Fruit fly (Drosophila melanogaster) whole organism, embryonic: ENCODE results near the gene CG9643.

Experiments used
- Aef1 ChIP-seq: fragments of 200-800 bp; sonication (Bioruptor generic); IDR thresholded peaks from 3 replicates; pipeline ENCODE4 v1.3.6; 2022; ENCODE audit warnings: missing biosample characterization, missing genetic modification characterization
- Asciz ChIP-seq: fragments of 200-800 bp; sonication (Bioruptor generic); optimal IDR thresholded peaks from 2 replicates; lab custom pipeline; 2017; ENCODE audit warnings: missing biosample characterization, mild to moderate bottlenecking, missing genetic modification characterization, missing genetic modification reagents
- Bgb ChIP-seq: fragments of 200-800 bp; sonication (Bioruptor generic); IDR thresholded peaks from 2 replicates; pipeline ENCODE4 v1.3.6; 2022; ENCODE audit warnings: missing biosample characterization, missing genetic modification characterization; ENCODE audit not compliant: partially characterized antibody
- CG10147 ChIP-seq: fragments of 200-800 bp; sonication (Bioruptor generic); optimal IDR thresholded peaks from 2 replicates; lab custom pipeline; 2019; ENCODE audit warnings: missing biosample characterization, mild to moderate bottlenecking, missing genetic modification characterization, moderate library complexity
- CG10366 ChIP-seq: fragments of 200-800 bp; sonication (Bioruptor generic); IDR thresholded peaks from 2 replicates; pipeline ENCODE4 v1.3.6; 2022; ENCODE audit warnings: missing biosample characterization, missing genetic modification characterization
- CG11695 ChIP-seq: fragments of 200-800 bp; sonication (Bioruptor generic); IDR thresholded peaks from 3 replicates; pipeline ENCODE4 v1.3.6; 2022; ENCODE audit warnings: missing biosample characterization, missing genetic modification characterization
- CG14860 ChIP-seq: fragments of 200-800 bp; sonication (Bioruptor generic); IDR thresholded peaks from 3 replicates; pipeline ENCODE4 v1.3.6; 2022; ENCODE audit warnings: missing biosample characterization, missing genetic modification characterization; ENCODE audit not compliant: partially characterized antibody
- CG16863 ChIP-seq: fragments of 200-800 bp; sonication (Bioruptor generic); optimal IDR thresholded peaks from 3 replicates; lab custom pipeline; 2016; ENCODE audit warnings: missing biosample characterization, missing genetic modification characterization
- CG2116 ChIP-seq: fragments of 200-800 bp; sonication (Bioruptor generic); optimal IDR thresholded peaks from 3 replicates; lab custom pipeline; 2018; ENCODE audit warnings: missing biosample characterization, mild to moderate bottlenecking, missing genetic modification characterization
- CG2875 ChIP-seq: fragments of 200-800 bp; sonication (Bioruptor generic); optimal IDR thresholded peaks from 2 replicates; lab custom pipeline; 2017; ENCODE audit warnings: missing biosample characterization, mild to moderate bottlenecking, missing genetic modification characterization, missing genetic modification reagents
- CG31224 ChIP-seq: fragments of 200-800 bp; sonication (Bioruptor generic); IDR thresholded peaks from 2 replicates; pipeline ENCODE4 v1.3.6; 2022; ENCODE audit warnings: missing biosample characterization, missing genetic modification characterization
- CG33557 ChIP-seq: fragments of 200-800 bp; sonication (Bioruptor generic); optimal IDR thresholded peaks from 2 replicates; lab custom pipeline; 2019; ENCODE audit warnings: missing biosample characterization, mild to moderate bottlenecking, missing genetic modification characterization, moderate library complexity
- CG3726 ChIP-seq: fragments of 200-800 bp; sonication (Bioruptor generic); IDR thresholded peaks from 3 replicates; pipeline ENCODE4, ENCODE4 v1.3.6; 2022; ENCODE audit warnings: missing biosample characterization, missing genetic modification characterization
- CG5180 ChIP-seq: fragments of 200-800 bp; sonication (Bioruptor generic); optimal IDR thresholded peaks from 3 replicates; lab custom pipeline; 2017; ENCODE audit warnings: missing biosample characterization, missing genetic modification characterization, mild to moderate bottlenecking, moderate library complexity, missing genetic modification reagents
- CG6272 ChIP-seq: fragments of 200-800 bp; sonication (Bioruptor generic); IDR thresholded peaks from 2 replicates; pipeline ENCODE4 v1.3.6; 2022; ENCODE audit warnings: missing biosample characterization, missing genetic modification characterization
- CG6689 ChIP-seq: fragments of 200-800 bp; sonication (Bioruptor generic); IDR thresholded peaks from 2 replicates; pipeline ENCODE4 v1.3.6; 2022; ENCODE audit warnings: missing biosample characterization, missing genetic modification characterization
- CG7372 ChIP-seq: fragments of 200-800 bp; sonication (Bioruptor generic); IDR thresholded peaks from 2 replicates; pipeline ENCODE4 v1.3.6; 2022; ENCODE audit warnings: missing biosample characterization, missing genetic modification characterization
- CG8089 ChIP-seq: fragments of 200-800 bp; sonication (Bioruptor generic); optimal IDR thresholded peaks from 3 replicates; lab custom pipeline; 2016; ENCODE audit warnings: missing biosample characterization, missing genetic modification characterization
- CG9932 ChIP-seq: fragments of 200-800 bp; sonication (Bioruptor generic); IDR thresholded peaks from 2 replicates; pipeline ENCODE4 v1.3.6; 2022; ENCODE audit warnings: missing biosample characterization, missing genetic modification characterization
- Dek ChIP-seq: fragments of 200-800 bp; sonication (Bioruptor generic); optimal IDR thresholded peaks from 3 replicates; lab custom pipeline; 2019; ENCODE audit warnings: missing biosample characterization, mild to moderate bottlenecking, missing genetic modification characterization, moderate library complexity
- Dll ChIP-seq: fragments of 200-800 bp; sonication (Bioruptor generic); IDR thresholded peaks from 4 replicates; pipeline ENCODE4 v1.3.6; 2022; ENCODE audit warnings: missing biosample characterization, missing genetic modification characterization; ENCODE audit not compliant: partially characterized antibody
- Dp ChIP-seq: fragments of 200-800 bp; sonication (Bioruptor generic); optimal IDR thresholded peaks from 2 replicates; lab custom pipeline; 2018; ENCODE audit warnings: missing biosample characterization, mild to moderate bottlenecking, missing genetic modification characterization, moderate library complexity
- Fer3 ChIP-seq: fragments of 200-800 bp; sonication (Bioruptor generic); optimal IDR thresholded peaks from 2 replicates; lab custom pipeline; 2018; ENCODE audit warnings: missing biosample characterization, mild to moderate bottlenecking, missing genetic modification characterization, moderate library complexity
- Hmr ChIP-seq: fragments of 200-800 bp; sonication (Bioruptor generic); optimal IDR thresholded peaks from 3 replicates; lab custom pipeline; 2017; ENCODE audit warnings: mild to moderate bottlenecking, missing biosample characterization, missing genetic modification reagents, missing genetic modification characterization
- Lhr ChIP-seq: fragments of 200-800 bp; sonication (Bioruptor generic); optimal IDR thresholded peaks from 3 replicates; lab custom pipeline; 2017; ENCODE audit warnings: mild to moderate bottlenecking, missing biosample characterization, missing genetic modification reagents, missing genetic modification characterization
- Med ChIP-seq: fragments of 200-800 bp; sonication (Bioruptor generic); peaks from one replicate; lab custom pipeline; 2016; ENCODE audit warnings: missing biosample characterization, missing genetic modification characterization, mild to moderate bottlenecking, inconsistent platforms, moderate library complexity
- Sin3A ChIP-seq: fragments of >200 bp; optimal IDR thresholded peaks from 2 replicates; lab custom pipeline; 2018
- Spps ChIP-seq: fragments of 200-800 bp; sonication (Bioruptor generic); optimal IDR thresholded peaks from 2 replicates; lab custom pipeline; 2018; ENCODE audit warnings: missing biosample characterization, mild to moderate bottlenecking, missing genetic modification characterization
- Sry-β ChIP-seq: fragments of 200-800 bp; sonication (Bioruptor generic); optimal IDR thresholded peaks from 2 replicates; lab custom pipeline; 2018; ENCODE audit warnings: missing biosample characterization, mild to moderate bottlenecking, missing genetic modification characterization, moderate library complexity
- Taf1 ChIP-seq: fragments of 200-800 bp; sonication (Bioruptor generic); IDR thresholded peaks from 2 replicates; pipeline ENCODE4 v1.3.6; 2022; ENCODE audit warnings: missing biosample characterization, missing genetic modification characterization
- amos ChIP-seq: fragments of 200-800 bp; sonication (Bioruptor generic); IDR thresholded peaks from 2 replicates; pipeline ENCODE4 v1.3.6; 2022; ENCODE audit warnings: missing biosample characterization, missing genetic modification characterization; ENCODE audit not compliant: partially characterized antibody
- az2 ChIP-seq: fragments of 200-800 bp; sonication (Bioruptor generic); optimal IDR thresholded peaks from 3 replicates; lab custom pipeline; 2016; ENCODE audit warnings: missing biosample characterization, missing genetic modification characterization
- caup ChIP-seq: fragments of 200-800 bp; sonication (Bioruptor generic); optimal IDR thresholded peaks from 3 replicates; lab custom pipeline; 2017; ENCODE audit warnings: missing biosample characterization, mild to moderate bottlenecking, missing genetic modification characterization, moderate library complexity; ENCODE audit not compliant: severe bottlenecking
- chinmo ChIP-seq: fragments of 200-800 bp; sonication (Bioruptor generic); IDR thresholded peaks from 4 replicates; pipeline ENCODE4 v1.3.6; 2022; ENCODE audit warnings: missing biosample characterization, missing genetic modification characterization; ENCODE audit not compliant: partially characterized antibody
- ci ChIP-seq: fragments of 200-800 bp; sonication (Bioruptor generic); IDR thresholded peaks from 3 replicates; pipeline ENCODE4 v1.3.6; 2022; ENCODE audit warnings: missing biosample characterization, missing genetic modification characterization
- crc ChIP-seq: fragments of 200-800 bp; sonication (Bioruptor generic); optimal IDR thresholded peaks from 2 replicates; lab custom pipeline; 2016; ENCODE audit warnings: missing biosample characterization, missing genetic modification characterization
- dan ChIP-seq: fragments of 200-800 bp; sonication (Bioruptor generic); IDR thresholded peaks from 2 replicates; pipeline ENCODE4 v1.3.6; 2022; ENCODE audit warnings: missing biosample characterization, missing genetic modification characterization
- insv ChIP-seq, 2 experiments: fragments of 200-800 bp; sonication (Bioruptor generic); optimal IDR thresholded peaks; 3 replicates each; lab custom pipeline; 2016 to 2018; ENCODE audit warnings: missing biosample characterization in 2 of 2, missing genetic modification characterization in 2 of 2
- jigr1 ChIP-seq: fragments of 200-800 bp; sonication (Bioruptor generic); IDR thresholded peaks from 3 replicates; pipeline ENCODE4 v1.3.6; 2022; ENCODE audit warnings: missing biosample characterization, missing genetic modification characterization
- kni ChIP-seq: fragments of 200-800 bp; sonication (Bioruptor generic); optimal IDR thresholded peaks from 3 replicates; lab custom pipeline; 2017; ENCODE audit warnings: mild to moderate bottlenecking, missing biosample characterization, missing genetic modification reagents, missing genetic modification characterization
- knrl ChIP-seq: fragments of 200-800 bp; sonication (Bioruptor generic); IDR thresholded peaks from 3 replicates; pipeline ENCODE4 v1.3.6; 2022; ENCODE audit warnings: missing biosample characterization, missing genetic modification characterization; ENCODE audit not compliant: partially characterized antibody
- lov ChIP-seq, 2 experiments: fragments of 200-800 bp in 1 of 2; fragments of >200 bp in 1 of 2; sonication (Bioruptor generic) in 1 of 2; IDR thresholded peaks in 1 of 2; optimal IDR thresholded peaks in 1 of 2; 2 replicates in 1 of 2; 3 replicates in 1 of 2; pipeline versions ENCODE4 v1.3.6 to Lab custom; 2017 to 2022; ENCODE audit warnings: missing biosample characterization in 1 of 2, missing genetic modification characterization in 1 of 2
- tgo ChIP-seq: fragments of 200-800 bp; sonication (Bioruptor generic); IDR thresholded peaks from 3 replicates; pipeline ENCODE4 v1.3.6; 2022; ENCODE audit warnings: missing biosample characterization, missing genetic modification characterization
- unc-4 ChIP-seq: fragments of 200-800 bp; sonication (Bioruptor generic); IDR thresholded peaks from 2 replicates; pipeline ENCODE4 v1.3.6; 2022; ENCODE audit warnings: missing biosample characterization, missing genetic modification characterization; ENCODE audit not compliant: partially characterized antibody
- unpg ChIP-seq: fragments of 200-800 bp; sonication (Bioruptor generic); optimal IDR thresholded peaks from 3 replicates; lab custom pipeline; 2018; ENCODE audit warnings: missing biosample characterization, mild to moderate bottlenecking, missing genetic modification characterization, moderate library complexity
- wek ChIP-seq: fragments of 200-800 bp; sonication (Bioruptor generic); optimal IDR thresholded peaks from 3 replicates; lab custom pipeline; 2018; ENCODE audit warnings: missing biosample characterization, mild to moderate bottlenecking, missing genetic modification characterization, moderate library complexity
- zf30C ChIP-seq: fragments of 200-800 bp; sonication (Bioruptor generic); optimal IDR thresholded peaks from 3 replicates; lab custom pipeline; 2018; ENCODE audit warnings: missing biosample characterization, mild to moderate bottlenecking, missing genetic modification characterization
- zfh1 ChIP-seq: fragments of 200-800 bp; sonication (Bioruptor generic); IDR thresholded peaks from 3 replicates; pipeline ENCODE4 v1.3.6; 2022; ENCODE audit warnings: missing biosample characterization, missing genetic modification characterization
- zfh2 ChIP-seq: fragments of 200-800 bp; sonication (Bioruptor generic); optimal IDR thresholded peaks from 2 replicates; lab custom pipeline; 2016; ENCODE audit warnings: missing biosample characterization, missing genetic modification characterization

CG9643 gene

dm6 chr2L:2976829-2977228 lies 2.3 kb downstream of the CG9643 start, which contains the start of the genes CG9641 and CG3165 (continued):
- TF ChIP-seq lov (optimal IDR thresholded peaks at IDR 0.05; lab: Kevin White, UChicago) (no peak), lov (GFP tag; IDR thresholded peaks at IDR 0.05; lab: Robert Waterston, UW) (peak; percentile 69; the same call in 2 of the 3 replicates), chinmo (GFP tag; lab: Robert Waterston, UW) (peak; percentile 76; the same call in 1 of the 4 replicates), wek (peak; percentile 9), CG6272 (GFP tag; lab: Robert Waterston, UW) (peak; percentile 85), CG10147 (GFP tag; lab: Kevin White, UChicago) (peak; percentile 82), Dll (GFP tag; lab: Robert Waterston, UW) (peak; percentile 99), insv (GFP tag; optimal IDR thresholded peaks at IDR 0.05; lab: Kevin White, UChicago) (peak in 1 of 2 experiments; percentile 44), caup (peak; percentile 83), Hmr (GFP tag; lab: Kevin White, UChicago) (no peak), Fer3 (tag; lab: Kevin White, UChicago) (peak; percentile 74), CG6689 (GFP tag; lab: Robert Waterston, UW) (peak; percentile 88), Bgb (GFP tag; lab: Robert Waterston, UW) (peak; percentile 91), Taf1 (GFP tag; lab: Robert Waterston, UW) (peak; percentile 58; the same call in 1 of the 2 replicates), CG3726 (GFP tag; lab: Robert Waterston, UW) (no peak; the same call in 2 of the 3 replicates), amos (GFP tag; lab: Robert Waterston, UW) (peak; percentile 88), CG33557 (GFP tag; lab: Kevin White, UChicago) (peak; percentile 86), zfh1 (GFP tag; lab: Robert Waterston, UW) (peak; percentile 86), kni (GFP tag; lab: Kevin White, UChicago) (no peak), Aef1 (GFP tag; lab: Robert Waterston, UW) (peak; percentile 71), ci (peak; percentile 80), CG5180 (GFP tag; lab: Kevin White, UChicago) (no peak), crc (GFP tag; lab: Kevin White, UChicago) (peak; percentile 75), Asciz (GFP tag; lab: Kevin White, UChicago) (no peak), Med (GFP tag; lab: Kevin White, UChicago) (peak; percentile 98), CG14860 (GFP tag; lab: Robert Waterston, UW) (peak; percentile 95), CG31224 (GFP tag; lab: Robert Waterston, UW) (peak; percentile 49; the same call in 1 of the 2 replicates), CG2875 (GFP tag; lab: Kevin White, UChicago) (peak; percentile 33), zf30C (no peak), dan (GFP tag; lab: Robert Waterston, UW) (peak; percentile 60; the same call in 1 of the 2 replicates), CG7372 (peak; percentile 67), Dp (GFP tag; lab: Kevin White, UChicago) (peak; percentile 46), CG11695 (GFP tag; lab: Robert Waterston, UW) (peak; percentile 77), Sin3A (lab: Kevin White, UChicago) (peak; percentile 76), Sry-β (GFP tag; lab: Kevin White, UChicago) (peak; percentile 60), CG9932 (GFP tag; lab: Robert Waterston, UW) (peak; percentile 91), Dek (tag; lab: Kevin White, UChicago) (peak; percentile 64), knrl (GFP tag; lab: Robert Waterston, UW) (peak; percentile 97), CG8089 (GFP tag; lab: Kevin White, UChicago) (peak; percentile 74), CG2116 (GFP tag; lab: Kevin White, UChicago) (peak; percentile 72), Lhr (GFP tag; lab: Kevin White, UChicago) (no peak), Spps (tag; lab: Kevin White, UChicago) (peak; percentile 70), jigr1 (GFP tag; lab: Robert Waterston, UW) (peak; percentile 79; the same call in 2 of the 3 replicates), CG10366 (GFP tag; lab: Robert Waterston, UW) (peak; percentile 81), unpg (GFP tag; lab: Kevin White, UChicago) (peak; percentile 79), zfh2 (GFP tag; lab: Kevin White, UChicago) (peak; percentile 88), az2 (GFP tag; lab: Kevin White, UChicago) (peak; percentile 89), CG16863 (GFP tag; lab: Kevin White, UChicago) (peak; percentile 88), unc-4 (peak; percentile 97), tgo (GFP tag; lab: Robert Waterston, UW) (peak; percentile 75)
